Worm (Caenorhabditis elegans) whole organism, late embryonic: ENCODE measurements around the gene Y71H2AM.1.
"Not testable (repeated sequence)": the region's sequence is repeated elsewhere in the genome, so short reads cannot be mapped to it uniquely, and the experiment has no call there.

ENCODE experiments used
- C38D4.7 ChIP-seq: fragments of 200-800 bp; sonication (Bioruptor generic); optimal IDR thresholded peaks from 2 replicates; lab custom pipeline; 2018; ENCODE audit warnings: mild to moderate bottlenecking, missing genetic modification characterization, moderate library complexity, missing compliant biosample characterization
- ama-1 ChIP-seq: fragments of 150-350 bp; optimal IDR thresholded peaks from 2 replicates; lab custom pipeline; 2014
- ceh-19 ChIP-seq: fragments of 200-800 bp; sonication (Bioruptor generic); optimal IDR thresholded peaks from 2 replicates; lab custom pipeline; 2018; ENCODE audit warnings: mild to moderate bottlenecking, missing genetic modification characterization, missing compliant biosample characterization
- ceh-45 ChIP-seq: fragments of 200-800 bp; sonication (Bioruptor generic); IDR thresholded peaks from 2 replicates; pipeline ENCODE4 v1.3.6; 2022; ENCODE audit warnings: missing genetic modification reagents, missing genetic modification characterization, missing compliant biosample characterization
- madf-2 ChIP-seq: sonication (generic microtip); optimal IDR thresholded peaks from 2 replicates; lab custom pipeline; 2017; ENCODE audit warnings: missing genetic modification characterization, missing compliant biosample characterization
- nhr-232 ChIP-seq: sonication (generic microtip); optimal IDR thresholded peaks from 2 replicates; lab custom pipeline; 2016; ENCODE audit warnings: missing genetic modification characterization, missing compliant biosample characterization
- npax-4 ChIP-seq: sonication (generic microtip); optimal IDR thresholded peaks from 2 replicates; lab custom pipeline; 2016; ENCODE audit warnings: missing genetic modification characterization, missing compliant biosample characterization
- pag-3 ChIP-seq: sonication (generic microtip); optimal IDR thresholded peaks from 2 replicates; lab custom pipeline; 2016; ENCODE audit warnings: missing compliant biosample characterization, missing genetic modification characterization, borderline replicate concordance
- tbx-2 ChIP-seq: sonication (generic microtip); optimal IDR thresholded peaks from 2 replicates; lab custom pipeline; 2016; ENCODE audit warnings: missing genetic modification characterization, missing compliant biosample characterization
- unc-86 ChIP-seq: sonication (generic microtip); optimal IDR thresholded peaks from 2 replicates; lab custom pipeline; 2016; ENCODE audit warnings: missing genetic modification characterization, missing compliant biosample characterization

The Y71H2AM.1 gene

DNA sequence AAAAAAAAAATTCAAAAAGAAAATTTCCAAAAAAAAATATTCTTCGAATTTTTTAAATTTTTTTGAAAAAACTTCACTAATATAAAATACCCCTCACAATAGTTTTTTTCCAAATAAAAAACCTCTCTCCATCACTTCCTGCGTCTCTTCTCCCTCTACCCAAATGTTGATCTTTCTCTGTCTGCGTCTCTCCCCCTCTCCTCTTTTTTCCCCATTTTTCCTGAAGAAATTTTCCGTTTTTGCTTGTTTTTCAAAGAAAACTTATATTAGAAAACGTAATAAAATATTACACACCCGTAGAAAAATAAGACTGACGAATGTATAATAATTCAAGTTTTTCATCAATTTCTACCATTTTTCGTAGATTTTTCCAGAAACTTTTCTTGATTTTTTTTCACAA is 54.2 kb downstream of the Y71H2AM.1 start:
- TF ChIP-seq madf-2 (tag; lab: Kevin White, UChicago) (no peak), npax-4 (tag; lab: Kevin White, UChicago) (no peak), ceh-19 (no peak), C38D4.7 (no peak), ama-1 (lab: Kevin White, UChicago) (no peak), pag-3 (tag; lab: Kevin White, UChicago) (no peak), ceh-45 (GFP tag; lab: Robert Waterston, UW) (no peak), tbx-2 (tag; lab: Kevin White, UChicago) (no peak)

DNA sequence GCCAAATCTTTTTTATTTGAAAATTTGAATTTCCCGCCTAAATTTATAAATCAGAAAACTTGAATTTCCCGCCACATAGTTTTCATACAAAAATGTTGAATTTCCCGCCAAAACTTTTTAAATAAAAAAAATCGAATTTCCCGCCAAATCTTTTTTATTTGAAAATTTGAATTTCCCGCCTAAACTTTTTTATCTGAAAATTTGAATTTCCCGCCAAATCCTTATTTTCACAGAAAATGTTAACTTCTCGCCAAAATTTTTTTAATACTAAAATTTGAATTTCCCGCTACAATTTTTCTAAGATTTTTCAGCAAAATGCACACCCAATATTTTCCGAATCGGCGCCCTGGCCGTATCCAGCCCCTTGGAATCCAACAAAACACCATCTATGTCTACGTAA is 55.1 kb downstream of the Y71H2AM.1 start, which contains the start of gene F56F11.2:
F56F11.2 (plus strand) TSS at position 301 of the 400 bp plus-strand sequence.
- not testable (repeated sequence) for TF ChIP-seq ceh-45 (GFP tag; lab: Robert Waterston, UW); nhr-232 (tag; lab: Kevin White, UChicago); unc-86 (tag; lab: Kevin White, UChicago)
